Worm (Caenorhabditis elegans) whole organism, early embryonic: ENCODE data around the gene nlp-48.

Experiments used
- B0310.2 ChIP-seq: sonication (generic microtip); optimal IDR thresholded peaks from 2 replicates; lab custom pipeline; 2016; ENCODE audit warnings: mild to moderate bottlenecking, missing genetic modification characterization, missing compliant biosample characterization
- F13C5.2 ChIP-seq: sonication (generic microtip); optimal IDR thresholded peaks from 2 replicates; lab custom pipeline; 2017; ENCODE audit warnings: mild to moderate bottlenecking, missing genetic modification characterization, inconsistent platforms, missing compliant biosample characterization
- aly-1 ChIP-seq: sonication (generic microtip); optimal IDR thresholded peaks from 2 replicates; lab custom pipeline; 2016; ENCODE audit warnings: missing genetic modification characterization, missing compliant biosample characterization
- ama-1 ChIP-seq: fragments of 150-350 bp; optimal IDR thresholded peaks from 2 replicates; lab custom pipeline; 2014
- ceh-13 ChIP-seq: fragments of 200-800 bp; sonication (Bioruptor generic); optimal IDR thresholded peaks from 2 replicates; lab custom pipeline; 2018; ENCODE audit warnings: mild to moderate bottlenecking, missing genetic modification characterization, missing compliant biosample characterization
- ceh-36 ChIP-seq: sonication (generic microtip); optimal IDR thresholded peaks from 2 replicates; lab custom pipeline; 2016; ENCODE audit warnings: missing genetic modification characterization, inconsistent platforms, missing compliant biosample characterization
- ets-7 ChIP-seq: sonication (generic microtip); optimal IDR thresholded peaks from 2 replicates; lab custom pipeline; 2016; ENCODE audit warnings: missing genotype, missing genetic modification characterization, missing compliant biosample characterization
- flt-1 ChIP-seq: fragments of 200-800 bp; sonication (Bioruptor generic); IDR thresholded peaks from 2 replicates; pipeline ENCODE4 v1.3.6; 2022; ENCODE audit warnings: missing genetic modification characterization, missing compliant biosample characterization
- hmbx-1 ChIP-seq: sonication (generic microtip); optimal IDR thresholded peaks from 2 replicates; lab custom pipeline; 2016; ENCODE audit warnings: mild to moderate bottlenecking, missing genetic modification characterization, missing compliant biosample characterization
- hmg-4 ChIP-seq: fragments of 200-800 bp; sonication (Bioruptor generic); optimal IDR thresholded peaks from 2 replicates; lab custom pipeline; 2018; ENCODE audit warnings: mild to moderate bottlenecking, missing genetic modification characterization, missing compliant biosample characterization
- hnd-1 ChIP-seq: sonication (generic microtip); optimal IDR thresholded peaks from 2 replicates; lab custom pipeline; 2016; ENCODE audit warnings: missing genetic modification characterization, missing compliant biosample characterization
- pes-1 ChIP-seq: fragments of 200-800 bp; sonication (Bioruptor generic); IDR thresholded peaks from 2 replicates; pipeline ENCODE4 v1.3.6; 2022; ENCODE audit warnings: missing genetic modification reagents, missing genetic modification characterization, missing compliant biosample characterization
- scrt-1 ChIP-seq: fragments of 200-800 bp; sonication (Bioruptor generic); IDR thresholded peaks from 2 replicates; pipeline ENCODE4 v1.3.6; 2022; ENCODE audit warnings: missing genetic modification characterization, missing compliant biosample characterization
- sea-1 ChIP-seq: fragments of 200-800 bp; sonication (Bioruptor generic); conservative IDR thresholded peaks from 2 replicates; pipeline ENCODE4 v1.3.6; 2022; ENCODE audit warnings: missing genetic modification characterization, missing compliant biosample characterization
- tbx-11 ChIP-seq: fragments of 200-800 bp; sonication (Bioruptor generic); IDR thresholded peaks from 2 replicates; pipeline ENCODE4 v1.3.6; 2022; ENCODE audit warnings: missing genetic modification characterization, missing compliant biosample characterization
- tbx-37 ChIP-seq: fragments of 200-800 bp; sonication (Bioruptor generic); conservative IDR thresholded peaks from 2 replicates; pipeline ENCODE4 v1.3.6; 2022; ENCODE audit warnings: missing genetic modification reagents, missing genetic modification characterization, missing compliant biosample characterization
- tra-4 ChIP-seq: sonication (generic microtip); optimal IDR thresholded peaks from 2 replicates; lab custom pipeline; 2017; ENCODE audit warnings: missing genetic modification characterization, missing compliant biosample characterization

Gene nlp-48

DNA sequence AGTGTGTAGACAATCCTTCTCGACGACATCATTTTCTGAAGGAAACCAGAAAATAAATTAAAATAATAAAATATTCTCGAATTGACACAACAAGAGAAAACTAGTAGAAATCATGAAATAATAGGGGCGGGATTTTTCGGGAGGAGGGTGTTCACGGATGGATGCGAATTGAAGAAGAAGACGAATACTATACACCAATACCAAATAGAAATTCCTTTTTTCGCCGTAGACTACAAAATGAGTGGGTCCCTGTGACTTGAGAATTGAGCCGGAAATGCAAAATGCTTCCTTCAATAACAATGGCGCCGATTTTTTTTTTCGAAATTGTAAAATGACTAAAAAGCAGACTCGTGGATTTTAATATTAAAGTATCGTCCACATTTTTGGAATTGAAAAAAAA, at the start of gene nlp-48:
TSS of gene nlp-48 (minus strand) at position 101 of the 400 bp plus-strand sequence.
- TF ChIP-seq B0310.2 (tag; lab: Kevin White, UChicago) = no peak
- no peak for TF ChIP-seq ama-1 (lab: Kevin White, UChicago)
- TF ChIP-seq hmg-4 (GFP tag; lab: Kevin White, UChicago) = no peak
- no peak for TF ChIP-seq tra-4 (tag; lab: Kevin White, UChicago)
- TF ChIP-seq ceh-36 (tag; lab: Kevin White, UChicago) = no peak
- no peak for TF ChIP-seq sea-1
- no peak for TF ChIP-seq flt-1 (GFP tag; lab: Robert Waterston, UW)
- no peak for TF ChIP-seq hmbx-1
- no peak for TF ChIP-seq pes-1
- TF ChIP-seq F13C5.2 (tag; lab: Kevin White, UChicago) = no peak
- no peak for TF ChIP-seq tbx-11
- TF ChIP-seq scrt-1 (GFP tag; lab: Robert Waterston, UW) = no peak
- no peak for TF ChIP-seq tbx-37 (GFP tag; lab: Robert Waterston, UW)
- TF ChIP-seq hnd-1 = no peak
- TF ChIP-seq ceh-13 (GFP tag; lab: Kevin White, UChicago) = no peak

DNA sequence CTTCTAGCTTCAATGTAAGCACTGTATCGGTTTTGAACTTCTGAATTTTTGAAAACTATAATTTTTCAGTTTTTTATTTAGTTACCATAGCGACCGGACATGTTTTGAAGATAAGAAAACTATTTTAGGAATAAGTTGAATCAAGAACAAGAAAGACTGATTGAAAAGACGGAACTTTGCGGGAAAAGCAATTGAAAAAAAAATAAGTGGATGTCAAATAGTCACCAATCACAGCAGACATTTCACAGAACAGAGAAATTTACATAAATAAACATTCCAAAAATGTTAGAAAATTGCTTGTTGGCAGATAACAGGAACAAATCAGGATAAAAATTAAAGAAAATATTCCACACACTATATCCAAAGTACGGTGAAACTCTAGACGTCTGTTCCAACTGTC, 48.9 kb upstream of the nlp-48 start, which contains the start of gene F54C8.6:
TSS of gene F54C8.6 (minus strand) at position 101 of the 400 bp plus-strand sequence.
- TF ChIP-seq flt-1 (GFP tag; lab: Robert Waterston, UW) (no peak), hmbx-1 (no peak), ama-1 (lab: Kevin White, UChicago) (no peak), tra-4 (tag; lab: Kevin White, UChicago) (no peak), pes-1 (no peak), F13C5.2 (tag; lab: Kevin White, UChicago) (no peak), scrt-1 (GFP tag; lab: Robert Waterston, UW) (no peak), B0310.2 (tag; lab: Kevin White, UChicago) (no peak), hmg-4 (GFP tag; lab: Kevin White, UChicago) (no peak), ceh-13 (GFP tag; lab: Kevin White, UChicago) (no peak), ets-7 (tag; lab: Kevin White, UChicago) (no peak), tbx-11 (no peak), tbx-37 (GFP tag; lab: Robert Waterston, UW) (no peak), aly-1 (tag; lab: Kevin White, UChicago) (no peak), ceh-36 (tag; lab: Kevin White, UChicago) (no peak), sea-1 (no peak), hnd-1 (no peak)

DNA sequence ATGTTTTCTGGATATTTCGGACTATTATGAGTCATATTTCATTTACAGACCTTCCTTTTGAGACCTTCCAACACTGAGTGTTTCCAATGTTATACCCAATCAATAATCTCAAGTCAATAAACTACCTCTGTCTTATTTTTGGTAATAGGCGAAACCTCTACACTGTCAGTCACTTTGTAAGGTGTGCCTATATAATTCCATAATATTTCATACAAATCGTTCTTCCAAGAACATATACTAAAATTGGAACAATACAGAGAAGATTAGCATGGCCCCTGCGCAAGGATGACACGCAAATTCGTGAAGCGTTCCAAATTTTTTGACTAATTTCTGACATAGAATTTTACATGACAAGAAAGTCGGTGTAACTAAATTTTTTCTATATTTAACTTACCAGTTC, 48.4 kb upstream of the nlp-48 start:
- TF ChIP-seq pes-1 = 0 out of 2 replicates have a peak, but pooled peaks have one; percentile 13

DNA sequence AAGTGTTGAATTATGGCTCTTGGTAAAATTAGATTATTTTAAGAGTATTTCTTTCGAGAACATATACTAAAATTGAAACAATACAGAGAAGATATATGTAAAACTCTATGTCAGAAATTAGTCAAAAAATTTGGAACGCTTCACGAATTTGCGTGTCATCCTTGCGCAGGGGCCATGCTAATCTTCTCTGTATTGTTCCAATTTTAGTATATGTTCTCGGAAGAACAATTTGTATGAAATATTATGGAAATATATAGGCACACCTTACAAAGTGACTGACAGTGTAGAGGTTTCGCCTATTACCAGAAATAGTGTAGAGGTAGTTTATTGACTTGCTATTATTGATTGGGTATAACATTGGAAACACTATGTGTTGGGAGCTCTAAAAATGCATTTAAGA, 46.7 kb upstream of the nlp-48 start:
- TF ChIP-seq pes-1 = peak; percentile 65

DNA sequence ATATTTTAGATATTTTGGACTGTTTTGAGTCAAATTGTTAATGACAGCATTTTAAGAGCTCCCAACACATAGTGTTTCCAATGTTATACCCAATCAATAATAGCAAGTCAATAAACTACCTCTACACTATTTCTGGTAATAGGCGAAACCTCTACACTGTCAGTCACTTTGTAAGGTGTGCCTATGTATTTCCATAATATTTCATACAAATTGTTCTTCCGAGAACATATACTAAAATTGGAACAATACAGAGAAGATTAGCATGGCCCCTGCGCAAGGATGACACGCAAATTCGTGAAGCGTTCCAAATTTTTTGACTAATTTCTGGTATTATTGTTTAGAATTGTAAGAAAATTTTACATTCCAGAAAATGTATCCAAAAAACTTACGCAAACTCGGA, 44.8 kb upstream of the nlp-48 start:
- TF ChIP-seq pes-1 = peak; percentile 52; the same call in 1 of the 2 replicates

DNA sequence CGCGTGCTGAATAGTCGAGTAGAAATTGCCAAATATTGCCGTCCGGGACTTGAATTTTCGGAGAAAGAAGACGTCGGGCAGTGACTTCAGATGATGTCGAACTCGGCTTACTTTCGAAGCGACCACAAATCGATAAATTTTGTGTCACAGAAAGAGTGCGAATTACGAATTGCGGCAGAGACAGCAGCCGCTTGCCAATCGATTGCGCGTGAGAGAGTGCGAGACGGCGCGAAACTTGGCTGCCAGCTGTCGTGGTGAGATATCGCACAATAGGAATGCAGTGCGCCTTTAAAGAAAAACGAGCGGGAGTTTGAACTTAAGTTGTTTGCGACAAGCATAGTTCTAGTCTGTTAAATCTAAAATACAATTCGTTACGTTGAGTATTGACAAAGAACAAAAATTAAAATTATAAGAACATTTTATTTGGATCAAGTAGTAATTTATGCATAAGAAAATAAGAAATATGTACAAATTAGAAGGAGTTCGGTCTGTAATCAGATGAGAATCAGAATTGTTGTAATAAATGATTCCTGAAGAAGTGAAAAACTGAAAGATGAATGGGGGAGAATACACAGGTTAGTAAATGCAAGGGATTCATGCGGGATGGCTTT, 42.6 kb upstream of the nlp-48 start, which contains the start of gene pir-2:
TSS of gene pir-2 (minus strand) at position 218 of the 611 bp plus-strand sequence.
- TF ChIP-seq B0310.2 (tag; lab: Kevin White, UChicago) (peak; percentile 23), pes-1 (peak; percentile 27; the same call in 1 of the 2 replicates), hmg-4 (GFP tag; lab: Kevin White, UChicago) (peak; percentile 46), F13C5.2 (tag; lab: Kevin White, UChicago) (no peak), sea-1 (0 out of 2 replicates have a peak, but pooled peaks have one; percentile 39), ama-1 (lab: Kevin White, UChicago) (no peak)

DNA sequence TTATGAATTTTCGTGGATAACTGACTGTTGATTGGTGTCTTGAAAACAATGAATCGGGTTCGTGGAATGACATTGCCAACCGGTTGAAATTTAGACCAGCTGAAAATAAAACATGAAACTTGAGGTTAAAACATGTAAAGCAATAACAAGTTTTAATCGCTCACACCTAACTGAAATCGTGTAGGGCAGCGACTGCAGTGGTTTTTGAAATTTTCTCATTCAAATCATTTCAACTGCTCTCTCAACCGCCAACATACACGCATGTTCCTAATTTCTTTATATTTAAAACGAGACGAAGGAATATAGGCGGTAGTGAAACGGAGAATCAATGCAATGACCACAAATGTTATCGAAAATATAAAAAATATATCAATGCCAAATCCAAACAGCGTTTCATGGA, 41.9 kb upstream of the nlp-48 start:
- TF ChIP-seq B0310.2 (tag; lab: Kevin White, UChicago) = no peak

DNA sequence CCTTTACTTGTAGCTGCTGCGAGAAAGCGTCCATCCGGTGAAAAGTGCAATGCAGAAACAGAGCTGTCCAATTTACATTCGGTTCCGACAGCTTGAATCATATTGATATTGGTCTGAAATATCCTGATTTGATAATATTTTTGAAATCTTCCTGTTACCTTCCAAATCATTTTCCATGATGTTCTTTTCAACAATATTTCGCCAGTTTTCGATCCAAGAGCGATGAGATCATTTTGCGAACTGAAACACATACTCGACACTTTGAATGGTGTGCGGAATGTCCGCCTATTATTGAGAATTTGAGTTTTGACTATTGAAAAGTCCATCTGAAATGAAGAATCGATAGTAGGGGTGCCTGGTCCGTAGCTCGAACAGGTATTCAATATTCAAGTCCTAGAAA, 40.2 kb upstream of the nlp-48 start, which contains the start of gene emb-30:
TSS of gene emb-30 (minus strand) at position 328 of the 400 bp plus-strand sequence.
- TF ChIP-seq F13C5.2 (tag; lab: Kevin White, UChicago) = no peak
- TF ChIP-seq ceh-13 (GFP tag; lab: Kevin White, UChicago) = no peak
- no peak for TF ChIP-seq scrt-1 (GFP tag; lab: Robert Waterston, UW)
- no peak for TF ChIP-seq B0310.2 (tag; lab: Kevin White, UChicago)
- TF ChIP-seq hnd-1 = no peak
- no peak for TF ChIP-seq pes-1
- TF ChIP-seq hmbx-1 = no peak
- no peak for TF ChIP-seq ets-7 (tag; lab: Kevin White, UChicago)
- no peak for TF ChIP-seq ceh-36 (tag; lab: Kevin White, UChicago)
- TF ChIP-seq tra-4 (tag; lab: Kevin White, UChicago) = no peak
- TF ChIP-seq tbx-37 (GFP tag; lab: Robert Waterston, UW) = no peak
- TF ChIP-seq tbx-11 = no peak
- no peak for TF ChIP-seq ama-1 (lab: Kevin White, UChicago)
- no peak for TF ChIP-seq hmg-4 (GFP tag; lab: Kevin White, UChicago)
- TF ChIP-seq flt-1 (GFP tag; lab: Robert Waterston, UW) = no peak
- TF ChIP-seq sea-1 = no peak
- no peak for TF ChIP-seq aly-1 (tag; lab: Kevin White, UChicago)

DNA sequence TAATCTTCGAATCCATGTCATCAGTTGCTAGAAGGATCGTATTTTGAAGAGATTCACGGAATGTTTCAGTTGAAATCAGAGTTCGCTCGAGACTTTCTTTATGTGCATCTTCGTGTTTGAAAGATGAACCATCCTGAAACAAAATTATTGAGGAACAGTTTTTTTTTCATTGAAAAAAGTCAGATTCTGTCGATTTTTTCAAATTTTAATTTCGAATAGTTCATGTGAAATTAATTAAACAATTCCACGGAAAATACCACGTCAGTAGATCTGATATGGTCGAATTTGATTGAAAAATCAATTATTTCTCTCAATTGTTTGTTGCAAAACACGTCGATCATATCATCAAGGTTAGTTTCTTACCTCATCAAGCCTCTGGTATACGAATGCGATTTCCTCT, 38.5 kb upstream of the nlp-48 start, which contains the start of gene F54C8.1:
TSS of gene F54C8.1 (plus strand) at position 301 of the 400 bp plus-strand sequence.
- TF ChIP-seq hmg-4 (GFP tag; lab: Kevin White, UChicago) (no peak), ama-1 (lab: Kevin White, UChicago) (no peak), ceh-13 (GFP tag; lab: Kevin White, UChicago) (no peak), sea-1 (no peak), B0310.2 (tag; lab: Kevin White, UChicago) (no peak), scrt-1 (GFP tag; lab: Robert Waterston, UW) (no peak), F13C5.2 (tag; lab: Kevin White, UChicago) (no peak), pes-1 (no peak), hnd-1 (no peak), tbx-37 (GFP tag; lab: Robert Waterston, UW) (no peak), tra-4 (tag; lab: Kevin White, UChicago) (no peak), flt-1 (GFP tag; lab: Robert Waterston, UW) (no peak), aly-1 (tag; lab: Kevin White, UChicago) (no peak), tbx-11 (no peak)
